Worm (Caenorhabditis elegans) whole organism, young adult: Measurements from ENCODE around the gene C25H3.16.
"Not testable (repeated sequence)": the region's sequence is repeated elsewhere in the genome, so short reads cannot be mapped to it uniquely, and the experiment has no call there.

Experiments used
- B0019.2 ChIP-seq: fragments of 200-800 bp; sonication (Bioruptor generic); conservative IDR thresholded peaks from 2 replicates; pipeline ENCODE4 v1.3.6; 2022; ENCODE audit warnings: missing genetic modification reagents, missing genetic modification characterization, missing compliant biosample characterization
- B0336.3 ChIP-seq: fragments of 200-800 bp; sonication (Bioruptor generic); IDR thresholded peaks from 2 replicates; pipeline ENCODE4 v1.3.6; 2022; ENCODE audit warnings: missing genetic modification characterization, missing compliant biosample characterization
- C06A6.2 ChIP-seq: fragments of 200-800 bp; sonication (Bioruptor generic); conservative IDR thresholded peaks from 2 replicates; pipeline ENCODE4 v1.3.6; 2022; ENCODE audit warnings: missing genetic modification characterization, missing compliant biosample characterization
- C17E4.6 ChIP-seq: fragments of 200-800 bp; sonication (Bioruptor generic); IDR thresholded peaks from 2 replicates; pipeline ENCODE4 v1.3.6; 2022; ENCODE audit warnings: missing genetic modification reagents, missing genetic modification characterization, missing compliant biosample characterization
- F37B4.10 ChIP-seq: fragments of 200-800 bp; sonication (Bioruptor generic); IDR thresholded peaks from 2 replicates; pipeline ENCODE4 v1.3.6; 2022; ENCODE audit warnings: missing genetic modification characterization, missing compliant biosample characterization
- F57A8.1 ChIP-seq: fragments of 200-800 bp; sonication (Bioruptor generic); optimal IDR thresholded peaks from 2 replicates; lab custom pipeline; 2018; ENCODE audit warnings: mild to moderate bottlenecking, missing genetic modification characterization, moderate library complexity, missing compliant biosample characterization
- F57C9.4 ChIP-seq: sonication (generic microtip); optimal IDR thresholded peaks from 2 replicates; lab custom pipeline; 2017; ENCODE audit warnings: mild to moderate bottlenecking, missing genetic modification characterization, missing compliant biosample characterization
- K12H6.12 ChIP-seq: fragments of 200-800 bp; sonication (Bioruptor generic); optimal IDR thresholded peaks from 2 replicates; lab custom pipeline; 2018; ENCODE audit warnings: mild to moderate bottlenecking, missing genetic modification characterization, missing compliant biosample characterization
- T07F8.4 ChIP-seq: sonication (generic microtip); optimal IDR thresholded peaks from 2 replicates; lab custom pipeline; 2016; ENCODE audit warnings: mild to moderate bottlenecking, missing genetic modification characterization, moderate library complexity, missing compliant biosample characterization
- T26A5.8 ChIP-seq: sonication (generic microtip); optimal IDR thresholded peaks from 2 replicates; lab custom pipeline; 2016; ENCODE audit warnings: missing genetic modification characterization, missing compliant biosample characterization
- Y67H2A.10 ChIP-seq: fragments of 200-800 bp; sonication (Bioruptor generic); conservative IDR thresholded peaks from 2 replicates; pipeline ENCODE4 v1.3.6; 2022; ENCODE audit warnings: missing genetic modification reagents, missing genetic modification characterization, missing compliant biosample characterization
- Y79H2A.3 ChIP-seq: fragments of 200-800 bp; sonication (Bioruptor generic); conservative IDR thresholded peaks from 2 replicates; pipeline ENCODE4 v1.3.6; 2022; ENCODE audit warnings: missing genetic modification reagents, missing genetic modification characterization, missing compliant biosample characterization
- ama-1 ChIP-seq, 3 experiments: fragments of 150-350 bp in 1 of 3; sonication (generic microtip) in 2 of 3; optimal IDR thresholded peaks; 2 replicates each; lab custom pipeline; 2014 to 2018; ENCODE audit warnings: missing biosample characterization in 2 of 3, missing genetic modification characterization in 2 of 3, missing genetic modification reagents in 2 of 3
- aptf-3 ChIP-seq: fragments of 200-800 bp; sonication (Bioruptor generic); IDR thresholded peaks from 2 replicates; pipeline ENCODE4 v1.3.6; 2022; ENCODE audit warnings: missing genetic modification characterization, missing compliant biosample characterization
- athp-1 ChIP-seq: sonication (generic microtip); optimal IDR thresholded peaks from 2 replicates; lab custom pipeline; 2017; ENCODE audit warnings: mild to moderate bottlenecking, missing genetic modification characterization, missing compliant biosample characterization
- bed-1 ChIP-seq: fragments of 200-800 bp; sonication (Bioruptor generic); IDR thresholded peaks from 2 replicates; pipeline ENCODE4 v1.3.6; 2022; ENCODE audit warnings: missing genetic modification reagents, missing genetic modification characterization, missing compliant biosample characterization
- ccch-3 ChIP-seq: fragments of 200-800 bp; sonication (Bioruptor generic); optimal IDR thresholded peaks from 2 replicates; lab custom pipeline; 2018; ENCODE audit warnings: mild to moderate bottlenecking, missing genetic modification characterization, missing compliant biosample characterization
- fkh-3 ChIP-seq: sonication (generic microtip); optimal IDR thresholded peaks from 2 replicates; lab custom pipeline; 2016; ENCODE audit warnings: mild to moderate bottlenecking, missing genetic modification characterization, missing compliant biosample characterization
- him-1 ChIP-seq: sonication (generic microtip); optimal IDR thresholded peaks from 2 replicates; lab custom pipeline; 2016; ENCODE audit warnings: missing genotype, missing genetic modification reagents, missing genetic modification characterization, missing compliant biosample characterization
- lag-1 ChIP-seq: fragments of 200-800 bp; sonication (Bioruptor generic); IDR thresholded peaks from 2 replicates; pipeline ENCODE4 v1.3.6; 2022; ENCODE audit warnings: missing genetic modification reagents, missing genetic modification characterization, missing compliant biosample characterization
- let-526 ChIP-seq: fragments of 200-800 bp; sonication (Bioruptor generic); IDR thresholded peaks from 2 replicates; pipeline ENCODE4 v1.3.6; 2022; ENCODE audit warnings: missing genetic modification reagents, missing genetic modification characterization, missing compliant biosample characterization
- lin-35 ChIP-seq, 3 experiments: fragments of 150-350 bp in 2 of 3; sonication (generic microtip) in 1 of 3; optimal IDR thresholded peaks; 2 replicates each; lab custom pipeline; 2014 to 2018; ENCODE audit warnings: missing biosample characterization in 3 of 3, missing genetic modification characterization in 3 of 3, missing genetic modification reagents in 3 of 3
- lin-40 ChIP-seq: sonication (generic microtip); optimal IDR thresholded peaks from 2 replicates; lab custom pipeline; 2016; ENCODE audit warnings: missing genetic modification characterization, mild to moderate bottlenecking, missing compliant biosample characterization, missing genotype, missing genetic modification reagents
- lin-54 ChIP-seq: fragments of 200-800 bp; sonication (Bioruptor generic); optimal IDR thresholded peaks from 2 replicates; lab custom pipeline; 2018; ENCODE audit warnings: mild to moderate bottlenecking, missing genetic modification characterization, missing compliant biosample characterization
- lsy-27 ChIP-seq: sonication (generic microtip); optimal IDR thresholded peaks from 2 replicates; lab custom pipeline; 2017; ENCODE audit warnings: missing genetic modification characterization, mild to moderate bottlenecking, missing compliant biosample characterization, antibody characterized with exemption, missing genotype, borderline replicate concordance; ENCODE audit not compliant: insufficient read depth
- mel-28 ChIP-seq: sonication (generic microtip); optimal IDR thresholded peaks from 2 replicates; lab custom pipeline; 2016; ENCODE audit warnings: borderline replicate concordance, mild to moderate bottlenecking, missing genetic modification characterization, missing compliant biosample characterization
- nfya-1 ChIP-seq: sonication (generic microtip); optimal IDR thresholded peaks from 2 replicates; lab custom pipeline; 2017; ENCODE audit warnings: antibody characterized with exemption, missing compliant biosample characterization, missing genetic modification characterization, borderline replicate concordance; ENCODE audit not compliant: insufficient read depth
- pbrm-1 ChIP-seq: fragments of 200-800 bp; sonication (Bioruptor generic); IDR thresholded peaks from 2 replicates; pipeline ENCODE4 v1.3.6; 2022; ENCODE audit warnings: missing genetic modification reagents, missing genetic modification characterization, missing compliant biosample characterization
- repo-1 ChIP-seq: sonication (generic microtip); optimal IDR thresholded peaks from 2 replicates; lab custom pipeline; 2017; ENCODE audit warnings: mild to moderate bottlenecking, missing genetic modification characterization, missing compliant biosample characterization
- sdz-38 ChIP-seq: sonication (generic microtip); optimal IDR thresholded peaks from 2 replicates; lab custom pipeline; 2016; ENCODE audit warnings: missing genotype, missing genetic modification characterization, missing compliant biosample characterization
- snpc-1.1 ChIP-seq: sonication (generic microtip); optimal IDR thresholded peaks from 2 replicates; lab custom pipeline; 2017; ENCODE audit warnings: missing genetic modification characterization, mild to moderate bottlenecking, missing compliant biosample characterization, antibody characterized with exemption, moderate library complexity, missing genotype, missing genetic modification reagents; ENCODE audit not compliant: insufficient read depth
- snpc-3.4 ChIP-seq: sonication (generic microtip); optimal IDR thresholded peaks from 2 replicates; lab custom pipeline; 2017; ENCODE audit warnings: missing genetic modification characterization, mild to moderate bottlenecking, missing compliant biosample characterization, antibody characterized with exemption, moderate library complexity, missing genotype, missing genetic modification reagents
- snpc-4 ChIP-seq, 5 experiments: fragments of 150-350 bp in 1 of 5; sonication (generic microtip) in 4 of 5; optimal IDR thresholded peaks; 2 replicates each; lab custom pipeline; 2014 to 2018; ENCODE audit warnings: missing genetic modification characterization in 5 of 5, missing biosample characterization in 3 of 5, antibody characterized with exemption in 2 of 5, mild to moderate bottlenecking in 2 of 5, missing compliant biosample characterization in 2 of 5, missing genotype in 2 of 5, moderate library complexity in 2 of 5, missing genetic modification reagents in 1 of 5
- sptf-2 ChIP-seq: fragments of 200-800 bp; sonication (Bioruptor generic); optimal IDR thresholded peaks from 2 replicates; lab custom pipeline; 2018; ENCODE audit warnings: mild to moderate bottlenecking, missing genetic modification characterization, missing compliant biosample characterization
- tbp1 ChIP-seq: fragments of 200-800 bp; sonication (Bioruptor generic); optimal IDR thresholded peaks from 2 replicates; lab custom pipeline; 2018; ENCODE audit warnings: mild to moderate bottlenecking, missing genetic modification characterization, missing compliant biosample characterization
- tbx-9 ChIP-seq: sonication (generic microtip); optimal IDR thresholded peaks from 2 replicates; lab custom pipeline; 2016; ENCODE audit warnings: borderline replicate concordance, missing genetic modification characterization, inconsistent platforms, missing compliant biosample characterization
- unc-62 ChIP-seq: fragments of 150-350 bp; optimal IDR thresholded peaks from 2 replicates; lab custom pipeline; 2014; ENCODE audit warnings: missing biosample characterization, missing genetic modification reagents, missing genetic modification characterization
- zfh-2 ChIP-seq: fragments of 200-800 bp; sonication (Bioruptor generic); conservative IDR thresholded peaks from 2 replicates; pipeline ENCODE4 v1.3.6; 2022; ENCODE audit warnings: missing genetic modification reagents, missing genetic modification characterization, missing compliant biosample characterization

C25H3.16 gene

DNA sequence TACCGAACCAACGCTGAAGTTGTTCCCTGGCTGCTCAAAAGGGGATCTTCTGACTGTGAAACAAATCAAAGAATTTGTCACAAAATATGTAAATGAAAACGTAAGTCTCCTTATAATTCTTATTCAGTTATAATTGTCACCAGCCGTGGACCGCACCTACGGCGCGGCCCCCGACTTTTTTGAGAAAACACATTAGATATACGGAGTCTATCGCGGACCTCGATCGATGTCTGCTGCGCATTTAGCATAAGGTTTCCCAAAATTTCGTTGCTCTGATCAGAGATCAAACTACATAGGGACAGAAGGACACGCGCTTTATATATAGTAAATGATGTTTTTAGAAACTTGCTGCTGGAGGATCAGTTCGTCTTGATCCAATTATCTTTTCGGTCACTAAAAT, 26.8 kb downstream of the C25H3.16 start:
- peak; percentile 56 for TF ChIP-seq snpc-1.1
- not testable (repeated sequence) for TF ChIP-seq snpc-4 (GFP tag; optimal IDR thresholded peaks at IDR 0.05; lab: Kevin White, UChicago)
- peak in 2 of 4 experiments; percentile 64 to 82 for TF ChIP-seq snpc-4 (tag; optimal IDR thresholded peaks at IDR 0.05; lab: Kevin White, UChicago)

DNA sequence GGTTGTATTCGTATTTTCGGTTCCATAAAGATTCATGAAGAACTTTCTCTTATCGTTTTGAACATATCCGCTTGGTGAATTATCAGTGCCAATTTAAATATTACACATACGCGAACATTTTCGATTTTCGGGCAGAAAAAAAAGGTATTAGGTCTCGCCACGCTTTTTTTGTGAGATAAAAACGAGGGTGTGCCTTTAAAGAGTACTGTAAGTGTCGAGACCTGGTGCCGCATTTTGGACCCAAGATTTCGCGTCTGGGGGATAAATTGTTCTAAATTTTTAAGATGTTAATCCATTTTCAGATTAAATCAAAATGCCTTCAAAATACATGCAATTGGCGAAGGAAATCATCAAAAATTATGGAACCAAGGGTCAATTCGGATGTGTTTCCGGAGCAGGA, 27.8 kb downstream of the C25H3.16 start, which contains the start of gene C25H3.3:
C25H3.3 (plus strand) TSS at position 301 of the 400 bp plus-strand sequence.
- TF ChIP-seq lin-35 (GFP tag; optimal IDR thresholded peaks at IDR 0.05; lab: Kevin White, UChicago): no peak
- no peak for TF ChIP-seq lin-54 (GFP tag; lab: Kevin White, UChicago)
- TF ChIP-seq aptf-3 (GFP tag; lab: Robert Waterston, UW): no peak
- TF ChIP-seq F57A8.1: no peak
- no peak for TF ChIP-seq T26A5.8 (tag; lab: Kevin White, UChicago)
- TF ChIP-seq let-526 (GFP tag; lab: Robert Waterston, UW): no peak
- no peak for TF ChIP-seq F37B4.10
- no peak for TF ChIP-seq snpc-4 (GFP tag; optimal IDR thresholded peaks at IDR 0.05; lab: Kevin White, UChicago)
- no peak for TF ChIP-seq snpc-4 (tag; optimal IDR thresholded peaks at IDR 0.05; lab: Kevin White, UChicago)
- TF ChIP-seq Y79H2A.3 (GFP tag; lab: Robert Waterston, UW): no peak
- TF ChIP-seq C17E4.6 (GFP tag; lab: Robert Waterston, UW): no peak
- no peak for TF ChIP-seq F57C9.4 (tag; lab: Kevin White, UChicago)
- TF ChIP-seq B0336.3 (GFP tag; lab: Robert Waterston, UW): no peak
- TF ChIP-seq ama-1 (optimal IDR thresholded peaks at IDR 0.05; lab: Kevin White, UChicago): no peak
- TF ChIP-seq ama-1 (GFP tag; optimal IDR thresholded peaks at IDR 0.05; lab: Kevin White, UChicago): no peak
- TF ChIP-seq repo-1 (tag; lab: Kevin White, UChicago): no peak

DNA sequence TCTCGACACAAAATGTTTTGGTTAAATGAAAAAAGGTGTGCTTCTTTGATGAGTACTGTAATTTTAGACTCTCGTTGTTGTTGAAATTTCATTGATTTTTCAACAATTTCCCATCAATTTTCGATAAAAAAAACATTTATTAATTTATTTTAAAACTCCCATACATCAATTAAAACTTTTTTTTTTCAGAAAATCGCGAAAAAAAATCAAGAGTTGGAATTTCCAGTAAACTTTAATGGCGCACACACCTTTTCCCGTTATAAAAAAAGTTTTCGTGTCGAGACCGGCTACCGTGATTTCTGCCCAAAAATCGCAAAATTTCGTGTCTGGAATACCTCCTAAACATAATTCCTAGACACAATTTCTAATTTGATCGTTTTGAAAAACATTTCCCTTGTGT, 28.7 kb downstream of the C25H3.16 start, which contains the start of gene C25H3.14:
C25H3.14 (plus strand) TSS at position 301 of the 400 bp plus-strand sequence.
- TF ChIP-seq lin-40 (tag; lab: Kevin White, UChicago): no peak
- TF ChIP-seq ccch-3: no peak
- TF ChIP-seq mel-28 (tag; lab: Kevin White, UChicago): no peak

DNA sequence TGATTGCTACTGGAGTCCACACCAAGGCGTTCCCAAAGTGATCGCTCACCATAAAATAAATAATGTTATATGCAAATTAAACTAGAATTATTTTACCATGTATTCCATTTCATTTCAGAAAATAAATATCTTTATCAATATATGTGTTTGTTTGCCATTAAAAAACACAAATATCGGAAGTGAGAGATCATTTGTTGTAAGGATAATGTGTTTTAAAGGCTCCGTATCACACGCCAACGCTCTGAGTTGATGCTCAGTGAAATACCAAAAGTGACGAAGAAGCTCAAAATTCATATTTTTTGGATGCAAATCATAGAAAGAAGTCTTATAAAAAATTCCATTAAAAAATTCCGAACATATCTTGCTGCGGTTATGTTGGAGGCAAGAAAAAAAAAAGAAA, 30.1 kb downstream of the C25H3.16 start:
- TF ChIP-seq tbp1 (GFP tag; lab: Kevin White, UChicago) (no peak), C06A6.2 (GFP tag; lab: Robert Waterston, UW) (no peak), him-1 (tag; lab: Kevin White, UChicago) (no peak), bed-1 (GFP tag; lab: Robert Waterston, UW) (no peak), snpc-3.4 (tag; lab: Kevin White, UChicago) (no peak), unc-62 (GFP tag; lab: Kevin White, UChicago) (no peak), snpc-1.1 (no peak), T07F8.4 (no peak), mel-28 (tag; lab: Kevin White, UChicago) (no peak), sdz-38 (no peak)

DNA sequence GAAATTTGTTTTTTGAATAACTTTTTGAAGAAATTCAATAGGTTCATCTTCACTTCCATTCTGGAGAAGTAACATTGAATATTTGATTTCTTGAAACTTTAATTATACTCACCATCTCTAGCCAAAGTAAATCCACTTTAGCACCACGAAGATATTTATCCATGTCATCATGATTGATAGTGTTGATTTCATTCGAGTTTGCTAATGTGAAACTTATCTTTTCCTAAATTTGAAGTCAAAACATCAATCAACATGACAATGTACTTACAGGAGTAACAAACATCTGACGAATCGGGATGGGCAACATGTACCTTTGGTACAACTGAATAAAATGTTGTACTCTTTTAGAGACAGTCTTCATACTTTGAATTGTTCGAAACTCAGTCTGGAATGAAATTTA, 31.2 kb downstream of the C25H3.16 start:
- TF ChIP-seq athp-1 (tag; lab: Kevin White, UChicago) (no peak), fkh-3 (no peak), B0019.2 (no peak), K12H6.12 (tag; lab: Kevin White, UChicago) (no peak), zfh-2 (GFP tag; lab: Robert Waterston, UW) (no peak), B0336.3 (GFP tag; lab: Robert Waterston, UW) (no peak), tbx-9 (tag; lab: Kevin White, UChicago) (no peak), sptf-2 (GFP tag; lab: Kevin White, UChicago) (no peak), lin-35 (GFP tag; optimal IDR thresholded peaks at IDR 0.05; lab: Kevin White, UChicago) (no peak), lag-1 (GFP tag; lab: Robert Waterston, UW) (no peak), Y67H2A.10 (GFP tag; lab: Robert Waterston, UW) (no peak), lsy-27 (tag; lab: Kevin White, UChicago) (no peak), pbrm-1 (GFP tag; lab: Robert Waterston, UW) (no peak), nfya-1 (no peak)
- TF ChIP-seq, all 124 proteins: peak for 0
